Fruit fly (Drosophila melanogaster) whole organism, adult: ENCODE data around the gene CG13077.
A peak's percentile ranks its signal among the peaks of the same experiment; 100 is the strongest.

Experiments
- CG14711 ChIP-seq: fragments of 200-800 bp; sonication (Bioruptor generic); optimal IDR thresholded peaks from 2 replicates; lab custom pipeline; 2018; ENCODE audit warnings: missing biosample characterization, mild to moderate bottlenecking, missing genetic modification characterization, moderate library complexity
- CG1620 ChIP-seq: fragments of 200-800 bp; sonication (Bioruptor generic); optimal IDR thresholded peaks from 2 replicates; lab custom pipeline; 2016; ENCODE audit warnings: missing biosample characterization, missing genetic modification characterization
- CG7101 ChIP-seq: fragments of 200-800 bp; sonication (Bioruptor generic); optimal IDR thresholded peaks from 2 replicates; lab custom pipeline; 2018; ENCODE audit warnings: missing biosample characterization, mild to moderate bottlenecking, missing genetic modification characterization, moderate library complexity
- Clk ChIP-seq: fragments of 200-800 bp; sonication (Bioruptor generic); optimal IDR thresholded peaks from 2 replicates; lab custom pipeline; 2017; ENCODE audit warnings: missing biosample characterization, missing genetic modification characterization
- kay ChIP-seq: fragments of 200-800 bp; sonication (Bioruptor generic); peaks from one replicate; lab custom pipeline; 2016; ENCODE audit warnings: missing biosample characterization, missing genetic modification characterization, borderline replicate concordance
- pad ChIP-seq: fragments of 200-800 bp; sonication (Bioruptor generic); optimal IDR thresholded peaks from 3 replicates; lab custom pipeline; 2017; ENCODE audit warnings: missing biosample characterization, missing genetic modification characterization, mild to moderate bottlenecking, moderate library complexity, missing genetic modification reagents
- toe ChIP-seq: fragments of 200-800 bp; sonication (Bioruptor generic); optimal IDR thresholded peaks from 2 replicates; lab custom pipeline; 2016; ENCODE audit warnings: missing biosample characterization, missing genetic modification characterization

dm6 chr2L:19576299-19576971 is 10.8 kb downstream of the CG13077 start:
- TF ChIP-seq toe (GFP tag; lab: Kevin White, UChicago) (peak; percentile 11), Clk (GFP tag; lab: Kevin White, UChicago) (no peak), CG1620 (no peak), CG14711 (tag; lab: Kevin White, UChicago) (no peak), kay (GFP tag; lab: Kevin White, UChicago) (no peak), pad (no peak), CG7101 (tag; lab: Kevin White, UChicago) (no peak)
